Worm (Caenorhabditis elegans) whole organism, L2 larva: ENCODE results near the gene Y6D1A.2.

Source experiments
- alr-1 ChIP-seq: fragments of 150-350 bp; optimal IDR thresholded peaks from 2 replicates; lab custom pipeline; 2014; ENCODE audit warnings: missing biosample characterization, missing genetic modification characterization
- ama-1 ChIP-seq: fragments of 150-350 bp; optimal IDR thresholded peaks from 2 replicates; lab custom pipeline; 2018; ENCODE audit warnings: inconsistent platforms
- blmp-1 ChIP-seq: sonication (generic microtip); optimal IDR thresholded peaks from 2 replicates; lab custom pipeline; 2017; ENCODE audit warnings: missing genetic modification characterization, mild to moderate bottlenecking, missing compliant biosample characterization, antibody characterized with exemption, moderate library complexity; ENCODE audit not compliant: insufficient read depth
- dmd-4 ChIP-seq: sonication (generic microtip); optimal IDR thresholded peaks from 2 replicates; lab custom pipeline; 2017; ENCODE audit warnings: missing biosample characterization, missing genetic modification characterization
- lin-13 ChIP-seq: fragments of 150-350 bp; optimal IDR thresholded peaks from 2 replicates; lab custom pipeline; 2014; ENCODE audit warnings: missing biosample characterization, missing genetic modification reagents, missing genetic modification characterization
- mab-5 ChIP-seq: fragments of 150-350 bp; optimal IDR thresholded peaks from 2 replicates; lab custom pipeline; 2014; ENCODE audit warnings: missing biosample characterization, missing genetic modification characterization
- nhr-10 ChIP-seq: sonication (generic microtip); optimal IDR thresholded peaks from 2 replicates; lab custom pipeline; 2017; ENCODE audit warnings: missing biosample characterization, missing genetic modification characterization
- nhr-237 ChIP-seq: fragments of 150-350 bp; optimal IDR thresholded peaks from 2 replicates; lab custom pipeline; 2014; ENCODE audit warnings: missing biosample characterization, missing genetic modification characterization
- nhr-77 ChIP-seq: fragments of 150-350 bp; optimal IDR thresholded peaks from 2 replicates; lab custom pipeline; 2014; ENCODE audit warnings: missing biosample characterization, missing genetic modification characterization
- sma-3 ChIP-seq: sonication (generic microtip); optimal IDR thresholded peaks from 2 replicates; lab custom pipeline; 2016; ENCODE audit warnings: missing genetic modification reagents, missing genetic modification characterization, missing compliant biosample characterization
- snpc-4 ChIP-seq: fragments of 150-350 bp; optimal IDR thresholded peaks from 2 replicates; lab custom pipeline; 2014; ENCODE audit warnings: missing biosample characterization, missing genetic modification characterization
- unc-39 ChIP-seq: fragments of 150-350 bp; optimal IDR thresholded peaks from 2 replicates; lab custom pipeline; 2014; ENCODE audit warnings: missing biosample characterization, missing genetic modification characterization
- unc-62 ChIP-seq: fragments of 150-350 bp; optimal IDR thresholded peaks from 2 replicates; lab custom pipeline; 2014; ENCODE audit warnings: missing biosample characterization, missing genetic modification reagents, missing genetic modification characterization
- ztf-4 ChIP-seq: fragments of 150-350 bp; optimal IDR thresholded peaks from 2 replicates; lab custom pipeline; 2014; ENCODE audit warnings: missing biosample characterization, missing genetic modification characterization

- TF ChIP-seq mab-5 (tag; lab: Kevin White, UChicago) (no peak), dmd-4 (tag; lab: Kevin White, UChicago) (no peak), nhr-10 (no peak), unc-39 (tag; lab: Kevin White, UChicago) (no peak), alr-1 (tag; lab: Kevin White, UChicago) (no peak), blmp-1 (tag; lab: Kevin White, UChicago) (no peak), ztf-4 (tag; lab: Kevin White, UChicago) (no peak), unc-62 (no peak), snpc-4 (no peak), nhr-237 (tag; lab: Kevin White, UChicago) (no peak), nhr-77 (tag; lab: Kevin White, UChicago) (no peak), ama-1 (lab: Kevin White, UChicago) (no peak), lin-13 (GFP tag; lab: Kevin White, UChicago) (no peak), sma-3 (GFP tag; lab: Kevin White, UChicago) (no peak)
Observed at ce11 chrII:11806256-11806655, 13.5 kb downstream of the Y6D1A.2 start, which contains the start of gene jmjd-1.1.
